Fruit fly (Drosophila melanogaster): ENCODE measurements around the gene CtsF.

dm6 chr3R:5249308-5249707, 2.2 kb downstream of the CtsF start:
- TF ChIP-seq CG8478 (optimal IDR thresholded peaks at IDR 0.05) (no peak), CTCF (optimal IDR thresholded peaks at IDR 0.05) (no peak)
